Worm (Caenorhabditis elegans): ENCODE results near the gene T08H10.3.

Gene T08H10.3

DNA sequence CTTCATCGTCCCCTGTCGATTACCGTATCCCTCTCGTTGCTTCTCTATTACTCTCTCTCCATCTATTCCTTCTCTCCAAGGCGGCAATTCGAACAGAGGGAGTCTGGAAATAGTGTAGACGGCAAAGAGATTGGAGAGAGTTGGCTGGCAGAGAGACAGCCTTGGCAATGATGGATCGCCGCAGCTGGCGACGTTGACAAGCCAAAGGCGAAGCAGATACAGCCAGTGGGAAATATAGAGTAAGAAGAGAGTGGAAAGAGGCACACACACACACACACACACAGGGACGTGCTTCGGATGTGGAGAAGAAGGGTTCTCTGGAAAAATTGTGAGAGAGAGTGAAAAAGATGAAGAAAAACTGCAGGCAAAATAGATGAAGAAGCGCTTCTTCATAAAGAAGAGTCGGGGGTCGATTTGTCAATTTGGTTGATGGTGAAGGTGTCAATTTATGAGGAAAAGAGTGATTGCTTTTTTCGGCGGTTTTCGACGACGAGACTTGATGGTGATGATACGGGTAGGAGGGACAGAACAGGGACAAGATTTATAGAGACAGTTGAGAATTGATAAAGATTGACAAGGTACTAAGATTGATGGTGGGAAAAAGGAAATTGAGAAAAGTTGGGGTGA is 36.8 kb downstream of the T08H10.3 start:
- TF ChIP-seq ces-1 (GFP tag; optimal IDR thresholded peaks at IDR 0.05) = peak; percentile 16
- no peak for TF ChIP-seq elt-1 (tag; optimal IDR thresholded peaks at IDR 0.05; ENCODE audit: borderline replicate concordance, insufficient read depth)
- TF ChIP-seq tbx-8 (GFP tag; optimal IDR thresholded peaks at IDR 0.05) = no peak
- TF ChIP-seq M03D4.4 (tag; optimal IDR thresholded peaks at IDR 0.05) = peak; percentile 31
- TF ChIP-seq unc-120 (tag; optimal IDR thresholded peaks at IDR 0.05; ENCODE audit: poor library complexity, severe bottlenecking) = peak; percentile 92
- TF ChIP-seq bed-3 (GFP tag; optimal IDR thresholded peaks at IDR 0.05) = no peak
- TF ChIP-seq lin-13 (tag; optimal IDR thresholded peaks at IDR 0.05) = peak; percentile 13
- peak; percentile 32 for TF ChIP-seq mab-5 (tag; optimal IDR thresholded peaks at IDR 0.05)
- TF ChIP-seq snpc-4 (tag; optimal IDR thresholded peaks at IDR 0.05) = no peak
- TF ChIP-seq blmp-1 (tag; optimal IDR thresholded peaks at IDR 0.05) = no peak
- TF ChIP-seq hlh-1 (tag; optimal IDR thresholded peaks at IDR 0.05) = peak; percentile 97
- TF ChIP-seq unc-62 (GFP tag; optimal IDR thresholded peaks at IDR 0.05) = peak; percentile 100
- peak; percentile 40 for TF ChIP-seq lin-32 (GFP tag; optimal IDR thresholded peaks at IDR 0.05)
- TF ChIP-seq drap-1 (GFP tag; optimal IDR thresholded peaks at IDR 0.05) = peak; percentile 55
- no peak for TF ChIP-seq elt-3 (tag; optimal IDR thresholded peaks at IDR 0.05)
- TF ChIP-seq mls-2 (tag; optimal IDR thresholded peaks at IDR 0.05) = peak; percentile 46
- TF ChIP-seq lsy-2 (tag; optimal IDR thresholded peaks at IDR 0.05) = peak; percentile 91
- peak; percentile 58 for TF ChIP-seq sptf-1 (tag; optimal IDR thresholded peaks at IDR 0.05)
- peak; percentile 96 for TF ChIP-seq ham-2 (GFP tag; optimal IDR thresholded peaks at IDR 0.05)
- TF ChIP-seq cnd-1 (tag; optimal IDR thresholded peaks at IDR 0.05) = peak; percentile 50
- peak; percentile 7 for TF ChIP-seq nhr-2 (tag; optimal IDR thresholded peaks at IDR 0.05)
- no peak for TF ChIP-seq ceh-43 (GFP tag; optimal IDR thresholded peaks at IDR 0.05)

DNA sequence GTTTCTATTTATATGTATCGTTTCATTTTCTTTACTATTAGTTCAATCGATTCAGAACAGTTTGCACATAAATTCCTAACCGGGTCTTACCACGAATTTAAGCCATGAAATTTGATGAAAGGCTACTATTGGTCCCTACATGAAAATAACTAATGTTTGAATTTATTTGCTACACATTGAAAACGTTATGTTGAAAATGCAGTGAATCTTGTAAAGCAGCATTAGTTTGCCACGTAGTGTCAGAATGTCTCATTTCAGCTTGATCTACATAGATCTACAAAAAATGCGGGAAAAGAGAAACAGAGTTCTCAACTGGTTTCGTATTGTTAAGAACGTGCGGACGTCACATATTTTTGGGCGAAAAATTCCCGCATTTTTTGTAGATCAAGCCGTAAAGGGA is 37.6 kb downstream of the T08H10.3 start:
- no peak for TF ChIP-seq elt-1 (tag; optimal IDR thresholded peaks at IDR 0.05; ENCODE audit: borderline replicate concordance, insufficient read depth)
- TF ChIP-seq lin-13 (tag; optimal IDR thresholded peaks at IDR 0.05) = no peak
- no peak for TF ChIP-seq ham-2 (GFP tag; optimal IDR thresholded peaks at IDR 0.05)
- no peak for TF ChIP-seq nhr-12 (tag; optimal IDR thresholded peaks at IDR 0.05)
- no peak for TF ChIP-seq unc-39 (tag; optimal IDR thresholded peaks at IDR 0.05)
- TF ChIP-seq ces-1 (GFP tag; optimal IDR thresholded peaks at IDR 0.05) = no peak
- TF ChIP-seq flh-1 (GFP tag; optimal IDR thresholded peaks at IDR 0.05) = no peak
- TF ChIP-seq nhr-76 (tag; optimal IDR thresholded peaks at IDR 0.05) = no peak
- TF ChIP-seq ceh-43 (GFP tag; optimal IDR thresholded peaks at IDR 0.05) = no peak
- TF ChIP-seq mab-5 (tag; optimal IDR thresholded peaks at IDR 0.05) = no peak
- TF ChIP-seq snpc-4 (tag; optimal IDR thresholded peaks at IDR 0.05) = no peak
- no peak for TF ChIP-seq mls-2 (tag; optimal IDR thresholded peaks at IDR 0.05)
- TF ChIP-seq pha-4 (tag; optimal IDR thresholded peaks at IDR 0.05) = no peak
- no peak for TF ChIP-seq tbx-8 (GFP tag; optimal IDR thresholded peaks at IDR 0.05)
- no peak for TF ChIP-seq hlh-1 (tag; optimal IDR thresholded peaks at IDR 0.05)
- no peak for TF ChIP-seq cnd-1 (tag; optimal IDR thresholded peaks at IDR 0.05)
- no peak for TF ChIP-seq nhr-28 (tag; optimal IDR thresholded peaks at IDR 0.05)

DNA sequence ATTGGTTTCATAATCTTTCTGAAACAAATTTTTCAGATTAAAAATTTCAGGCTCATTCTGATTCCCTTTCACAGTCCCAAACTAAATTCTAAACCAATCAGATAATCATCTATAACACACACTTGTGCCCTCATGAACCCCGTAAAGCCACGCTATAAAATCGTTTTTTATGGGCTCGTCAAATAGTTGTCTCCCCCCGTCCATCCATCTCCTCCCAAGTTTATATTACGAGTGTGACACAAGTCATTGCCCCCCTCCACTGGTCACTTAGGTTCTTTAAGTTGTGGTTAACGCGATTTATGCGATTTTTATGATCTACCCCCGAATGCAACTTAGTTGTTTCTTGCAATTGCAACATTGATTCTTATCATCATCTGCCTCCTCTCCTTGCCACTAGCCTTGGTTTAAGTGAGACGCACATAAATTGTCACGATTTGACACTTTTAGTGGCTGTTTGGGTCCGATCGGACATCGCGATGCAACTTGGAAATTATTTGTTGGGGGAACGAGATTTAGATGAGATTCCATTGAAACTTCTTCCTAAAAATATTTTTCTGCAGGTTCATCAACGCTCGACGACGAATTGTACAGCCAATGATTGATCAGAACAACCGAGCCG is 38.3 kb downstream of the T08H10.3 start:
- TF ChIP-seq unc-62 (GFP tag; optimal IDR thresholded peaks at IDR 0.05) (peak; percentile 98), ham-2 (GFP tag; optimal IDR thresholded peaks at IDR 0.05) (no peak)

DNA sequence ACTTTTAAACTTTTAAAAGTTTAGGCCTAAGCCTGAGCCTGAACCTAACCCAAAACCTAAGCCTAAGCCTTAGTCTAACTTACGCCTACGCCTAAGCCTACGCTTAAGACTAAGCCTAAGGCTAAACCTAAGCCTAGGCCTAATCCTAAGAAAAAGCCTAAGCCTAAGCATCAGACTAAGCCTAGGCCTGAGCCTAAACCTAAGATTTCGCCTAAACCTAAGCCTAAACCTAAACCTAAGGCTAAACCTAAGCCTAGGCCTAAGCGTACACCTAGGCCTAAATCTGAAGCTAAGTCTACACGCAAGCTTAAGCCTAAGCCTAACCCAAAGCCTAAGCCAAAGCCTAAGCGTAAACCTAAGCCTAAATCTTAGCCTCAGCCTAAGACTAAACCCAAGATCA is 39.2 kb downstream of the T08H10.3 start:
- TF ChIP-seq nhr-12 (tag; optimal IDR thresholded peaks at IDR 0.05) = no peak
- peak; percentile 16 for TF ChIP-seq ham-2 (GFP tag; optimal IDR thresholded peaks at IDR 0.05)

ce11 chrV:4512733-4513132 is 41.6 kb downstream of the T08H10.3 start, which contains the start of gene T28F12.1:
T28F12.1 (plus strand) TSS chrV:4513033.
- TF ChIP-seq unc-120 (tag; optimal IDR thresholded peaks at IDR 0.05; ENCODE audit: poor library complexity, severe bottlenecking) = no peak
- TF ChIP-seq lsy-2 (tag; optimal IDR thresholded peaks at IDR 0.05) = no peak
- no peak for TF ChIP-seq nhr-2 (tag; optimal IDR thresholded peaks at IDR 0.05)
- no peak for TF ChIP-seq lin-13 (tag; optimal IDR thresholded peaks at IDR 0.05)
- no peak for TF ChIP-seq drap-1 (GFP tag; optimal IDR thresholded peaks at IDR 0.05)
- no peak for TF ChIP-seq sem-2 (GFP tag; optimal IDR thresholded peaks at IDR 0.05)
- TF ChIP-seq mls-2 (tag; optimal IDR thresholded peaks at IDR 0.05) = no peak
- no peak for TF ChIP-seq sptf-1 (tag; optimal IDR thresholded peaks at IDR 0.05)
- no peak for TF ChIP-seq bed-3 (GFP tag; optimal IDR thresholded peaks at IDR 0.05)
- TF ChIP-seq tbx-8 (GFP tag; optimal IDR thresholded peaks at IDR 0.05) = no peak
- TF ChIP-seq pha-4 (tag; optimal IDR thresholded peaks at IDR 0.05) = no peak
- TF ChIP-seq nhr-76 (tag; optimal IDR thresholded peaks at IDR 0.05) = no peak
- TF ChIP-seq zip-8 (tag; optimal IDR thresholded peaks at IDR 0.05) = no peak
- no peak for TF ChIP-seq hlh-1 (tag; optimal IDR thresholded peaks at IDR 0.05)
